Worm (Caenorhabditis elegans): Measurements from ENCODE around the gene srlf-2.

srlf-2 gene

DNA sequence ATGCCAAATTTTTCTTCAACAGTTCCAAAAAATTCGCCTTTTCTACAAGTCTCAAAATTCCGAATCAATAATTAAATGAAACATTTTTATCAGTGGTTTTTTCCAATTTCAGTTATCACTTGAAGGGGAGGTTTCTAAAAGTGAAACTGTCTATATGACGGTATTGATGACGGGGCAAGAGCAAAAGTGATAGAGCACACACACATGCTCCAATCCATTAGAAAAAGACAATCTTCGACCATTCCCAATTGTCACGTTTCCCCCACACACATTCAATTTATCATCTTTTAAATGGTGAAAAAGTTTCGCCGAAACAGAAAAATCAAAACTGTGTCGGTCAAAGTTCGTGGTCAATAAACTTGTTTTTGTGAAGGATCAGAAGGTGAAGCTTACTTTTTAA, 36.8 kb upstream of the srlf-2 start:
- TF ChIP-seq nhr-71 (tag; optimal IDR thresholded peaks at IDR 0.05) = peak; percentile 6
- peak; percentile 52 for TF ChIP-seq pqm-1 (tag; optimal IDR thresholded peaks at IDR 0.05)
- TF ChIP-seq ztf-4 (tag; optimal IDR thresholded peaks at IDR 0.05) = no peak
- peak; percentile 96 for TF ChIP-seq elt-2 (tag; optimal IDR thresholded peaks at IDR 0.05)
- peak in 1 of 2 experiments; percentile 2 for TF ChIP-seq lin-35 (GFP tag; optimal IDR thresholded peaks at IDR 0.05)

DNA sequence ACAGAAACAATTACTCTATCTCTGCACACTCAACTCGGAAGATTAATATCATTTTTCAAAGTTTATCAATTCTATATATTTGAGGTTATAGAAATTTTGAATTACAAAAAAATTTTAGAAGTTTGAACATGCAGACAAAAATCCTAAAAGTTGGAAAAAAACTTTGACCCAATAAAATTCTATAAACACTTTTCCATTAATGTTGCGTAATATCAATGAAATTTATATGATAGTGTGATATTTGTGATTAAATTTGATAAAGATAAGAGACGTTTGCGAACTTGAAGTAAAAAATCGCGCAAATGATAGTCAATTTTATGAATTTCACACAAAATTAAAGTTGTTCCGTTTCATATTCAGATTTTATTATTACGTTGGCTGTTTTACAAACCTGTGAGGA, 35.9 kb upstream of the srlf-2 start:
- TF ChIP-seq nhr-76 (tag; optimal IDR thresholded peaks at IDR 0.05) = no peak
- no peak for TF ChIP-seq pqm-1 (tag; optimal IDR thresholded peaks at IDR 0.05)
- TF ChIP-seq elt-2 (tag; optimal IDR thresholded peaks at IDR 0.05) = peak; percentile 46
- TF ChIP-seq tlp-1 (tag; optimal IDR thresholded peaks at IDR 0.05) = peak; percentile 28

DNA sequence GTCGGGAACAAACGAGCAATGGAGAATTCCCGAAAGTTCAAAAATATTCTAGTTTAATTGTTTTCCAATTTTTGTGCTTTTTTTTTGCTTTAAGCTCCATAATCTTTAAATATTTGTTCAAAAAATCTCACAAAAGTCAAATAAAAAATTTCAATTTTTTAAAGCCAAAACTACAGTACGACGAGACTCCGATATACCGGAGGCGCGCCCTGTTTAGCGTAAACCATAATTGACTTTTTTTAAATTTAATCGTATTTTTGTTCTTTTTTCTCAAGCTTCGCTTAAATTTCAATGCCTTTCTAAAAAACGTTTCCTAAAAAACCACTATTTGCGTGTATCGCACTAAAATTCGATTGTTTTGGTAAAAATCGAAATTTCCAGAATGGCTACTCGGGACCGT, 33.1 kb upstream of the srlf-2 start, which contains the start of gene syx-4:
TSS of gene syx-4 (plus strand) at position 382 of the 400 bp plus-strand sequence.
- no peak for TF ChIP-seq hlh-17 (GFP tag; optimal IDR thresholded peaks at IDR 0.05; ENCODE audit: borderline replicate concordance)
- TF ChIP-seq elt-3 (tag; optimal IDR thresholded peaks at IDR 0.05) = no peak
- TF ChIP-seq ztf-4 (tag; optimal IDR thresholded peaks at IDR 0.05) = no peak
- TF ChIP-seq irx-1 (tag; optimal IDR thresholded peaks at IDR 0.05) = no peak
- no peak for TF ChIP-seq mab-9 (GFP tag; IDR thresholded peaks at IDR 0.05)
- no peak for TF ChIP-seq tbx-2 (tag; optimal IDR thresholded peaks at IDR 0.05)
- TF ChIP-seq fkh-4 (tag; optimal IDR thresholded peaks at IDR 0.05; ENCODE audit: borderline replicate concordance) = no peak
- TF ChIP-seq aly-2 (tag; optimal IDR thresholded peaks at IDR 0.05) = no peak
- no peak for TF ChIP-seq snu-23 (GFP tag; optimal IDR thresholded peaks at IDR 0.05)
- no peak for TF ChIP-seq nhr-47 (tag; optimal IDR thresholded peaks at IDR 0.05)

DNA sequence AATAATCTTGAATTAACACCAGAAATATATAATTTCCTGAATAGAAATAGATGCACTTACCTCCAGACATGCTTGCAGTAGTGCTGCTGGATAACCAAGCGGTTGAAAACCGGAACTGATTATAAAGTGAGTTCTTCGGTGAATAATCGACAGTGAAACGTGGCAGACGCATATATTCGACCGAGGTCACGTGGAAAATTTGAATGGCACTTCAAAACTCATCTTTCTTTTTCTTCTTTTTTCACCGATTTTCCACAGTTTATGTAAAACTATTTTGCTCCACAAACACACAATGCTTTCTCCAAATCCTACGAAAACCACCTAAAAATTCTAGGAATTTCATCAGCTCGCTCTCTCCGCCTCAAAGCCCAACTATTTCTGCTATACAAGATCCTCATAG, 29.8 kb upstream of the srlf-2 start, which contains the start of gene ant-1.4:
TSS of gene ant-1.4 (minus strand) at position 101 of the 400 bp plus-strand sequence.
- TF ChIP-seq unc-86 (tag; optimal IDR thresholded peaks at IDR 0.05) = no peak
- no peak for TF ChIP-seq ets-5 (GFP tag; IDR thresholded peaks at IDR 0.05)
- no peak for TF ChIP-seq unc-130 (tag; optimal IDR thresholded peaks at IDR 0.05)

DNA sequence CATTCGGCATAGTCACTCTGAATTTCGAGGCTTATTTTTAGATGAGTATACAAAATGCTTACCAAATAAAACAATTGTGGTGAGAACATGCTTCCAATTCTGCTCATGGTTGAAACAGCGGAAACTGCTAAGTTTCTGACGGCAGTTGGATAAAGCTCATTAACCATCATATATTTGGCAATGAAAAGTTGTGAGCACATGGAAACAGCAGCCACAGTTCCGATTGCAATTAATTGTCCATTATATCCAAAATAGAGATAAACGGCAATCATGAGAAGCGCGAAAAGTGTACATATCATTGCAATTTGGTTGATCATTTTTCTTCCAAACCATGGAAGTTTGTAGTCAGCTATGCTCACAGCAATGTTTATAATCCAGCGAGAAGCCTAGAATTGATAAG, 28.8 kb upstream of the srlf-2 start:
- no peak for TF ChIP-seq efl-1 (optimal IDR thresholded peaks at IDR 0.05)
- peak in 1 of 2 experiments; percentile 7 for TF ChIP-seq efl-1 (GFP tag; optimal IDR thresholded peaks at IDR 0.05 in 1 of 2)
- TF ChIP-seq nhr-85 (tag) = no peak

DNA sequence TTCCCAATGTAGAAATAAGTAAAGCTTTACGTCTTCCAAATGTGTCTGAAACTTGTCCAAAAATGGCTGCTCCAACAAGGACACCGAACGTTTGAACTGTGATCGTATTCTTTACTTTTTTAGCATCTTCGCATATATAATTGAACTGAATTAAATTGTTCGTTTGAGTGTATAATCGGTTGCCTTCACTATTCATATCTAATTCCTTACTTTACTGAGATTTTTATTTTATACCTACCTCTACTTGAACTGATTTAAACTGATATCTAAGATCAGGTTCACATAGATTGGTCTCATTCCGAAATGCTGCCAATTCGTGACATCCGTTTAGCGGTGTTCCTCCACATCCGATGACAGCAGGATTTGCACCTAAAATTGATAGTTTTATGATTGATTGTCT, 27.6 kb upstream of the srlf-2 start:
- TF ChIP-seq efl-1 (optimal IDR thresholded peaks at IDR 0.05) = no peak
- TF ChIP-seq efl-1 (GFP tag; optimal IDR thresholded peaks at IDR 0.05 in 1 of 2) = peak in 1 of 2 experiments; percentile 52
- TF ChIP-seq unc-62 (GFP tag; optimal IDR thresholded peaks at IDR 0.05) = no peak
- TF ChIP-seq nhr-20 (tag; optimal IDR thresholded peaks at IDR 0.05) = no peak

DNA sequence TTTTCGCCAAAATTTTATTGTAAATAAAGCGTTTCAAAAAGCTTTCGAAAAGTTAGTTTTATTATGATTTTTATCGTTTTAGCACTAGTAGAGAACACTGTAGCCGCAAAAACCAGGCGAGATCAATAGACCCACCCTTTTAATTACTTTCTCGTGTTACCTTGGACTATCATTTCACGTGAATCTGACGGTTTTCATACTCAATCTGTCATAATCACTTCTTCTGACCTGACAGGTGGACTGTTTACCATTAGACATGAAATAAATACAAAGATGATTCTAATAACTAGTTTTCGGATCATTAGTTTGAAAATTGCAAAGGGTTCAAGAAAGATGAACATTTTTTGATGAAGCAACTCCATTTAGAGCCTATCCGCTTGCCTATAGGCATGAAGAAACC, 26.9 kb upstream of the srlf-2 start:
- no peak for TF ChIP-seq mef-2 (tag; optimal IDR thresholded peaks at IDR 0.05)
- no peak for TF ChIP-seq unc-86 (tag; optimal IDR thresholded peaks at IDR 0.05)
- TF ChIP-seq xbp-1 (tag; optimal IDR thresholded peaks at IDR 0.05) = no peak
- TF ChIP-seq C34B4.2 (tag; optimal IDR thresholded peaks at IDR 0.05) = no peak
- no peak for TF ChIP-seq C04F5.9 (tag; optimal IDR thresholded peaks at IDR 0.05)
- no peak for TF ChIP-seq nhr-77 (tag; optimal IDR thresholded peaks at IDR 0.05)
- no peak for TF ChIP-seq unc-98 (GFP tag; IDR thresholded peaks at IDR 0.05)
- TF ChIP-seq lin-35 (GFP tag; optimal IDR thresholded peaks at IDR 0.05) = peak in 1 of 2 experiments; percentile 56
- no peak for TF ChIP-seq elt-2 (tag; optimal IDR thresholded peaks at IDR 0.05)
- no peak for TF ChIP-seq unc-30 (tag; optimal IDR thresholded peaks at IDR 0.05)
- no peak for TF ChIP-seq nhr-47 (tag; optimal IDR thresholded peaks at IDR 0.05)
- TF ChIP-seq C16A3.4 (tag; optimal IDR thresholded peaks at IDR 0.05) = no peak
- TF ChIP-seq skn-1 (tag; optimal IDR thresholded peaks at IDR 0.05) = no peak
- no peak for TF ChIP-seq fkh-4 (tag; optimal IDR thresholded peaks at IDR 0.05; ENCODE audit: borderline replicate concordance)
- no peak for TF ChIP-seq mep-1 (tag; optimal IDR thresholded peaks at IDR 0.05)
- TF ChIP-seq lin-39 (tag; optimal IDR thresholded peaks at IDR 0.05) = no peak
- TF ChIP-seq nhr-71 (tag; optimal IDR thresholded peaks at IDR 0.05) = peak; percentile 47
- no peak for TF ChIP-seq isw-1 (GFP tag; IDR thresholded peaks at IDR 0.05)
- peak; percentile 57 for TF ChIP-seq tbx-2 (tag; optimal IDR thresholded peaks at IDR 0.05)
- TF ChIP-seq sox-4 (tag; optimal IDR thresholded peaks at IDR 0.05) = no peak
- TF ChIP-seq mdl-1 (tag; optimal IDR thresholded peaks at IDR 0.05) = peak in 1 of 2 experiments; percentile 57
- TF ChIP-seq zag-1 (tag; optimal IDR thresholded peaks at IDR 0.05) = no peak
- peak; percentile 74 for TF ChIP-seq nhr-20 (tag; optimal IDR thresholded peaks at IDR 0.05)
- no peak for TF ChIP-seq aha-1 (tag; optimal IDR thresholded peaks at IDR 0.05)
- no peak for TF ChIP-seq nhr-11 (tag; optimal IDR thresholded peaks at IDR 0.05)
- TF ChIP-seq egl-13 (tag; optimal IDR thresholded peaks at IDR 0.05) = no peak

All from whole organism, L1 larva.